Worm (Caenorhabditis elegans): ENCODE measurements around the gene T21D12.14.

T21D12.14 gene

DNA sequence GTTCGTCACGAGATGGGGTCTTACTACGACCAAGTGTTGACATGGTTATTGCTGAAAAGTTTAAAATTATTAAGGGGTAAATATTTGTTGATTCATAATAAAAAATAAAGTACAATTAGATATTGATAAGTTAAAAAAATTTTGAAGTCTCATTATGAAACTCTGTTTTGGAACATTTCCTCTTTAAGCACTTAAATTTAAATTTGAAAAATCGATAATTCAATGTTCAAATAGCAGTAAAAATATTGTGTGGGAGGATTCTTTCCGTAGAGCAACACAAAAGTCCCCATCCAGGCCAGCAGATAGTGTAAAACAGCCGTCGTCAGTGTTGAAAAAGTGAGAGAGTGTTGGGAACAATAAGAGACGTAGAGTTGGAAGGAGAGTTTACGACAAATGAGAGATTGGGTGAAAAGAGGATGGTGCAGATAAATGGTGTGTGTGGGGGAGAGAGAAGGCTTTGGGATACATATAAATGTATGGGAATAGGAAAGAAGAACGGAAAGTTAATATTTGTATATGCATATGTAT, 23.7 kb downstream of the T21D12.14 start, which contains the start of gene pat-6:
Gene pat-6 (minus strand): TSS at position 51 of the 528 bp plus-strand sequence.
- peak; percentile 59 for TF ChIP-seq mes-2 (tag; optimal IDR thresholded peaks at IDR 0.05; ENCODE audit: poor library complexity, severe bottlenecking)
- TF ChIP-seq ces-1 (GFP tag; optimal IDR thresholded peaks at IDR 0.05) = no peak
- TF ChIP-seq T26A8.4 (GFP tag; IDR thresholded peaks at IDR 0.05) = no peak
- no peak for TF ChIP-seq rbr-2 (tag; optimal IDR thresholded peaks at IDR 0.05)
- peak; percentile 4 for TF ChIP-seq nhr-28 (tag; optimal IDR thresholded peaks at IDR 0.05)
- no peak for TF ChIP-seq mxl-2 (GFP tag; conservative IDR thresholded peaks at IDR 0.05)
- TF ChIP-seq spr-1 (tag; optimal IDR thresholded peaks at IDR 0.05) = no peak
- TF ChIP-seq lin-15B (tag; optimal IDR thresholded peaks at IDR 0.05) = no peak
- TF ChIP-seq hif-1 (tag; optimal IDR thresholded peaks at IDR 0.05) = no peak
- no peak for TF ChIP-seq unc-130 (GFP tag; optimal IDR thresholded peaks at IDR 0.05)
- TF ChIP-seq F49E8.2 (tag; optimal IDR thresholded peaks at IDR 0.05; ENCODE audit: borderline replicate concordance) = no peak
- TF ChIP-seq gei-8 (GFP tag; optimal IDR thresholded peaks at IDR 0.05) = no peak
- TF ChIP-seq snpc-1.2 (GFP tag; IDR thresholded peaks at IDR 0.05) = no peak
- no peak for TF ChIP-seq mep-1 (tag; optimal IDR thresholded peaks at IDR 0.05)
- TF ChIP-seq daf-8 (GFP tag; IDR thresholded peaks at IDR 0.05) = no peak
- TF ChIP-seq F10B5.3 (tag; optimal IDR thresholded peaks at IDR 0.05) = no peak
- no peak for TF ChIP-seq lim-7 (GFP tag; IDR thresholded peaks at IDR 0.05)
- TF ChIP-seq ztf-7 (tag; optimal IDR thresholded peaks at IDR 0.05) = no peak
- TF ChIP-seq arid-1 (GFP tag; conservative IDR thresholded peaks at IDR 0.05) = no peak
- peak; percentile 17 for TF ChIP-seq dpl-1 (GFP tag; optimal IDR thresholded peaks at IDR 0.05)
- TF ChIP-seq dmd-6 (GFP tag; IDR thresholded peaks at IDR 0.05) = no peak
- TF ChIP-seq zfp-3 (GFP tag; conservative IDR thresholded peaks at IDR 0.05) = no peak
- TF ChIP-seq php-3 (GFP tag; IDR thresholded peaks at IDR 0.05) = no peak
- peak; percentile 49 for TF ChIP-seq dve-1 (tag; optimal IDR thresholded peaks at IDR 0.05; ENCODE audit: insufficient read depth)
- TF ChIP-seq ceh-82 (tag; optimal IDR thresholded peaks at IDR 0.05) = no peak
- no peak for TF ChIP-seq dmd-8 (GFP tag; IDR thresholded peaks at IDR 0.05)
- TF ChIP-seq lin-39 (tag; optimal IDR thresholded peaks at IDR 0.05) = no peak
- TF ChIP-seq nhr-102 (tag; optimal IDR thresholded peaks at IDR 0.05) = no peak
- TF ChIP-seq madf-9 (GFP tag; conservative IDR thresholded peaks at IDR 0.05) = no peak
- TF ChIP-seq mdl-1 (tag; optimal IDR thresholded peaks at IDR 0.05) = no peak
- TF ChIP-seq aly-2 (tag; optimal IDR thresholded peaks at IDR 0.05) = no peak
- TF ChIP-seq daf-16 (GFP tag; optimal IDR thresholded peaks at IDR 0.05) = no peak
- TF ChIP-seq daf-16 (tag; optimal IDR thresholded peaks at IDR 0.05) = peak; percentile 14
- TF ChIP-seq hlh-11 (tag; optimal IDR thresholded peaks at IDR 0.05) = peak; percentile 37
- TF ChIP-seq lin-29 (GFP tag; IDR thresholded peaks at IDR 0.05) = no peak
- no peak for TF ChIP-seq ceh-20 (GFP tag; IDR thresholded peaks at IDR 0.05)
- TF ChIP-seq ZK546.5 (tag; optimal IDR thresholded peaks at IDR 0.05) = no peak
- no peak for TF ChIP-seq jun-1 (tag; optimal IDR thresholded peaks at IDR 0.05)
- no peak for TF ChIP-seq nhr-25 (tag; optimal IDR thresholded peaks at IDR 0.05; ENCODE audit: borderline replicate concordance, insufficient read depth)
- peak; percentile 13 for TF ChIP-seq aha-1 (tag)
- TF ChIP-seq ctbp-1 (GFP tag; IDR thresholded peaks at IDR 0.05) = no peak
- TF ChIP-seq egl-43 (GFP tag; IDR thresholded peaks at IDR 0.05) = no peak
- no peak for TF ChIP-seq ceh-62 (tag; optimal IDR thresholded peaks at IDR 0.05)
- TF ChIP-seq nhr-11 (tag; optimal IDR thresholded peaks at IDR 0.05) = no peak
